Worm (Caenorhabditis elegans): ENCODE measurements around the gene nhr-133.

ce11 chrV:2206801-2207200 is 5.1 kb downstream of the nhr-133 start, which contains the start of gene svh-11:
- TF ChIP-seq sox-4 (tag; optimal IDR thresholded peaks at IDR 0.05) = no peak
- no peak for TF ChIP-seq nfya-1 (tag; optimal IDR thresholded peaks at IDR 0.05)
- no peak for TF ChIP-seq che-1 (tag; optimal IDR thresholded peaks at IDR 0.05)
- TF ChIP-seq tbx-7 (tag; optimal IDR thresholded peaks at IDR 0.05) = no peak
- no peak for TF ChIP-seq hlh-30 (tag; optimal IDR thresholded peaks at IDR 0.05; ENCODE audit: insufficient read depth)
- TF ChIP-seq pqm-1 (tag; optimal IDR thresholded peaks at IDR 0.05) = no peak
- no peak for TF ChIP-seq nhr-11 (tag; optimal IDR thresholded peaks at IDR 0.05)
- TF ChIP-seq K09A11.1 (tag; optimal IDR thresholded peaks at IDR 0.05; ENCODE audit: insufficient read depth) = no peak
- TF ChIP-seq ceh-9 (tag; optimal IDR thresholded peaks at IDR 0.05) = no peak
